Fruit fly (Drosophila melanogaster) whole organism, adult: ENCODE data around the gene Npc1b.

Experiments
- CG12768 ChIP-seq: fragments of 200-800 bp; sonication (Bioruptor generic); optimal IDR thresholded peaks from 2 replicates; lab custom pipeline; 2017; ENCODE audit warnings: missing biosample characterization, missing genetic modification characterization, mild to moderate bottlenecking, moderate library complexity, missing genetic modification reagents
- CG14711 ChIP-seq: fragments of 200-800 bp; sonication (Bioruptor generic); optimal IDR thresholded peaks from 2 replicates; lab custom pipeline; 2018; ENCODE audit warnings: missing biosample characterization, mild to moderate bottlenecking, missing genetic modification characterization, moderate library complexity
- CG5204 ChIP-seq: fragments of 200-800 bp; sonication (Bioruptor generic); optimal IDR thresholded peaks from 2 replicates; lab custom pipeline; 2016; ENCODE audit warnings: missing biosample characterization, missing genetic modification characterization
- CG7045 ChIP-seq: fragments of 200-800 bp; sonication (Bioruptor generic); optimal IDR thresholded peaks from 2 replicates; lab custom pipeline; 2017; ENCODE audit warnings: missing biosample characterization, mild to moderate bottlenecking, missing genetic modification characterization
- CG7101 ChIP-seq: fragments of 200-800 bp; sonication (Bioruptor generic); optimal IDR thresholded peaks from 2 replicates; lab custom pipeline; 2018; ENCODE audit warnings: missing biosample characterization, mild to moderate bottlenecking, missing genetic modification characterization, moderate library complexity
- Clk ChIP-seq: fragments of 200-800 bp; sonication (Bioruptor generic); optimal IDR thresholded peaks from 2 replicates; lab custom pipeline; 2017; ENCODE audit warnings: missing biosample characterization, missing genetic modification characterization
- Crg-1 ChIP-seq: fragments of 200-800 bp; sonication (Bioruptor generic); optimal IDR thresholded peaks from 2 replicates; lab custom pipeline; 2016; ENCODE audit warnings: missing biosample characterization, missing genetic modification characterization
- Hr96 ChIP-seq: fragments of 200-800 bp; sonication (Bioruptor generic); optimal IDR thresholded peaks from 2 replicates; lab custom pipeline; 2016; ENCODE audit warnings: missing biosample characterization, missing genetic modification characterization
- bab1 ChIP-seq: fragments of 200-800 bp; sonication (Bioruptor generic); optimal IDR thresholded peaks from 3 replicates; lab custom pipeline; 2019; ENCODE audit warnings: missing biosample characterization, mild to moderate bottlenecking, missing genetic modification characterization, moderate library complexity
- kay ChIP-seq: fragments of 200-800 bp; sonication (Bioruptor generic); peaks from one replicate; lab custom pipeline; 2016; ENCODE audit warnings: missing biosample characterization, missing genetic modification characterization, borderline replicate concordance
- ovo ChIP-seq: fragments of 200-800 bp; sonication (Bioruptor generic); optimal IDR thresholded peaks from 2 replicates; lab custom pipeline; 2016; ENCODE audit warnings: missing biosample characterization, missing genetic modification characterization
- pad ChIP-seq: fragments of 200-800 bp; sonication (Bioruptor generic); optimal IDR thresholded peaks from 3 replicates; lab custom pipeline; 2017; ENCODE audit warnings: missing biosample characterization, missing genetic modification characterization, mild to moderate bottlenecking, moderate library complexity, missing genetic modification reagents
- toe ChIP-seq: fragments of 200-800 bp; sonication (Bioruptor generic); optimal IDR thresholded peaks from 2 replicates; lab custom pipeline; 2016; ENCODE audit warnings: missing biosample characterization, missing genetic modification characterization

DNA sequence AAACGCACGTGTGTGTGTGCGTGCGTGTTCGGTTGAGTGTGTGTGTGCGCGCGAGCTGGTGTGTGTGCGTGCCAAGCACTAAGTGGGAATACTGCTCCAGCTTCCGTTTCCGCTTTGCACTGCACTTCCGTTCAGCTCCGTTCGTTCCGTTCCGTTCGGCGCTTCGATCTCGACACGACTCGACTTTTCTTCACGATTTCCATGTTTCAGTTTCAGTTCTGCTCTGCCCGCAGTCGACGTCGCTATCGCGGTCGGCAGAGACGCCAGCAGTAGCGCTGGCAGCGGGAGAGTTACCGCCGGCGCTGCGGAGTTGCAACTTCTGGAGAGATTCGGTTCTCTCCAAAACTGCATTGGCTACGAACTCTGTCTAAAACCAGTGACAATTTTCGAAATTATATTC is 10.9 kb upstream of the Npc1b start:
- TF ChIP-seq CG14711 (tag; lab: Kevin White, UChicago) (no peak), Hr96 (GFP tag; lab: Kevin White, UChicago) (no peak), CG12768 (no peak), CG7045 (GFP tag; lab: Kevin White, UChicago) (no peak), bab1 (GFP tag; lab: Kevin White, UChicago) (no peak), kay (GFP tag; lab: Kevin White, UChicago) (no peak), CG5204 (GFP tag; lab: Kevin White, UChicago) (no peak), toe (no peak), Clk (GFP tag; lab: Kevin White, UChicago) (no peak), Crg-1 (GFP tag; lab: Kevin White, UChicago) (no peak), ovo (GFP tag; lab: Kevin White, UChicago) (no peak), pad (no peak), CG7101 (tag; lab: Kevin White, UChicago) (no peak)
